Worm (Caenorhabditis elegans) whole organism, late embryonic: ENCODE data around the gene szy-20.

Experiments used
- Y22D7AL.16 ChIP-seq: sonication (generic microtip); optimal IDR thresholded peaks from 2 replicates; lab custom pipeline; 2016; ENCODE audit warnings: missing genetic modification characterization, missing compliant biosample characterization
- ceh-34 ChIP-seq: sonication (generic microtip); optimal IDR thresholded peaks from 2 replicates; lab custom pipeline; 2016; ENCODE audit warnings: mild to moderate bottlenecking, missing genetic modification characterization, missing compliant biosample characterization
- ceh-48 ChIP-seq: sonication (generic microtip); optimal IDR thresholded peaks from 2 replicates; lab custom pipeline; 2016; ENCODE audit warnings: missing genetic modification characterization, inconsistent platforms, missing compliant biosample characterization
- hlh-13 ChIP-seq: fragments of 200-800 bp; sonication (Bioruptor generic); optimal IDR thresholded peaks from 2 replicates; lab custom pipeline; 2018; ENCODE audit warnings: mild to moderate bottlenecking, missing genetic modification characterization, missing compliant biosample characterization
- pag-3 ChIP-seq: sonication (generic microtip); optimal IDR thresholded peaks from 2 replicates; lab custom pipeline; 2016; ENCODE audit warnings: missing compliant biosample characterization, missing genetic modification characterization, borderline replicate concordance
- pha-4 ChIP-seq: fragments of 150-350 bp; optimal IDR thresholded peaks from 2 replicates; lab custom pipeline; 2018; ENCODE audit warnings: missing biosample characterization, missing genetic modification reagents, missing genetic modification characterization
- pqm-1 ChIP-seq: sonication (generic microtip); optimal IDR thresholded peaks from 2 replicates; lab custom pipeline; 2016; ENCODE audit warnings: missing genetic modification characterization, missing compliant biosample characterization

ce11 chrII:8930763-8931162 lies 38.4 kb downstream of the szy-20 start, which contains the start of gene enol-1:
- no peak for TF ChIP-seq pha-4 (tag; lab: Kevin White, UChicago)
- no peak for TF ChIP-seq Y22D7AL.16 (tag; lab: Kevin White, UChicago)
- no peak for TF ChIP-seq hlh-13
- no peak for TF ChIP-seq pag-3 (tag; lab: Kevin White, UChicago)
- TF ChIP-seq pqm-1 (tag; lab: Kevin White, UChicago) = no peak
- TF ChIP-seq ceh-34 (tag; lab: Kevin White, UChicago) = no peak
- no peak for TF ChIP-seq ceh-48 (tag; lab: Kevin White, UChicago)
